Worm (Caenorhabditis elegans): ENCODE measurements around the gene spd-3.
A peak's percentile ranks its signal among the peaks of the same experiment; 100 is the strongest.

Gene spd-3

DNA sequence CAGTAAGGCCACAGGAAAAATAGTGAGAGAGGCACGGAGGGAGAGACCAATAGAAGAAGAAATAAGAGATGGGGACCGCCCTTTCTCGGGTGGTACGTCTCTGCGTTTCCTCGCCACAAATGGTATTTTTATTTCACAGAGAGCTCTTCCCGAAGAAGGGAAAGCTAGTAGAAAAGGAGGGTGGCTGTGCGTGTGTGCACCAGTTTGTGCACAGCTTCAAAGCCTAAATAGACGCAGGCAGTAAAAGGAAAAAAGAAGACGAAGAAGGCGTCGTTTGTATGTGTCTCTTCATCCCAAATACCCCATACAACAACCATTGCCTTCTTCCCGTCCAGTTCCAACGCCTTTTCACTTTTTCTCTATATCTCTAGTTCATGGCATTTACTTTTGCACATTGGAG lies 47.2 kb downstream of the spd-3 start:
- no peak for TF ChIP-seq W03F9.2 (tag; optimal IDR thresholded peaks at IDR 0.05)
- TF ChIP-seq him-1 (tag; optimal IDR thresholded peaks at IDR 0.05), result peak; percentile 85

DNA sequence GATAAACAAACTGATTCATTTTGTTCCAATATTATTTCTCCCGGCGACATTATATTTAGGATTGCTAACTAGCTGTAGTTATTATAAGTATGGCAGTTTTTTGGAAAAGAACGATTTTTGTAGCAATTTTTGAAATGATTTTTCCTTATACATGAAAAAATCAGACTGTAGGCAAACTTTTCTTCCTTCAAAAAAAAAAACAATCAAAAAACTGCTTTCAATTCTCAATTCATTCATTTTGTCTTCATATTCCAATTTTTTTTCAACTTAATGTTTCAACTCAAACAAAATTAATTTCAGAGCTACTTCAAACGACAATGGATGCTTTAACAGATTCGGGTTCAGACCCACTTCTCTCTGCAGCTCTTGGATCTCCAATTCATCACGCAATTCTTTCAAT lies 49.3 kb downstream of the spd-3 start, which contains the start of gene ceh-48:
Gene ceh-48, plus strand, starts transcription at position 301 of the 400 bp plus-strand sequence.
- no peak for TF ChIP-seq W03F9.2 (tag; optimal IDR thresholded peaks at IDR 0.05)
- no peak for TF ChIP-seq him-1 (tag; optimal IDR thresholded peaks at IDR 0.05)
- TF ChIP-seq dao-5 (tag; optimal IDR thresholded peaks at IDR 0.05), result no peak

Data from whole organism, L4/young adult.